Worm (Caenorhabditis elegans): Measurements from ENCODE around the gene C36A4.4.
"Not testable (repeated sequence)": the region's sequence is repeated elsewhere in the genome, so short reads cannot be mapped to it uniquely, and the experiment has no call there.

The C36A4.4 gene

DNA sequence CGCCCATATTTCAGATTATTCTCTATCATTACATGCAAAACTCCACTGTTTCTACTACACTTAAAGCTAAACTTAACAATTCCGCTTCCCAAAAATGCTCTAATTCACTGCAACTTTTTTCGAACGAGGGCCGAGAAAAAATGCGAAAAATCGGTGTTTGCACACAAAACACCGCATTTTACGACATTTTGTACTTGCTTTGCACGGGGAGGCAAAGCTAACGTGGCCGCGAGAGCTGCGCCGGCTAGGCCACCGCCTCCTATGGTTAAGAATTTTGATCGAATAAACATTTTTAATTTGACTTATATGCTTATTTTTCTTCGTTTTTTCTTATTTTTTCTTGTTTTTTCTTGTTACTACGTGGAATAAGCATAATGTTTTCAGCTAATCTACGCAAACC lies 11.5 kb upstream of the C36A4.4 start:
- TF ChIP-seq ztf-23 (GFP tag; IDR thresholded peaks at IDR 0.05) (peak; percentile 85), klf-2 (GFP tag; conservative IDR thresholded peaks at IDR 0.05) (0 out of 2 replicates have a peak, but pooled peaks have one; percentile 57), flt-1 (GFP tag; IDR thresholded peaks at IDR 0.05) (peak; percentile 72)

DNA sequence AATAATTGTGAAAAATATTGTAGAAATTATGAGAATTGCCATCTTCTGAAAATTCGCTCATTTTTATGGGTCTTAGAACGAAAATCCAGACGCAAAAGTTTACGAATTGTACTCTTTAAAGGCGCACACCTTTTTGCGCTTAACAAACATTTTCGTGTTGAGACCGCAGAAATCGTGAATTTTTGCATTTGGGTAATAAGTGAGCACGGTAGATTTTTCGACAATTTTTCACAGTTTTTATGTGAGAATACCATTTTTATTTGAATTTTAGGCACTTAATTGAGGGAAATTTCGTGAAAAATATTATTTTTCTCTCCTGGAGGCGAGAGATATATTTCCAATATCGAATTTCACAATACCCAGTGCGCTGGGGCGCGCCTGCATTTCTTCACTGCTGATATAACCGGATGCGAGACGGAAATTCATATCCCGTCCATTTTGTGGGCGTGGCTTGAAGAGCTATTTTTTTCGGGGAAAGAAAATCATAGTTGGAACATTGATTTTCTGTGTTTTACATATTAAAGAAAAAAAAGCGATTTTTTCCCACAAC lies 8.7 kb upstream of the C36A4.4 start, which contains the start of gene cyp-25A4:
Gene cyp-25A4 (minus strand): TSS at position 51 of the 550 bp plus-strand sequence.
- TF ChIP-seq flt-1 (GFP tag; IDR thresholded peaks at IDR 0.05): 0 out of 2 replicates have a peak, but pooled peaks have one; percentile 36

DNA sequence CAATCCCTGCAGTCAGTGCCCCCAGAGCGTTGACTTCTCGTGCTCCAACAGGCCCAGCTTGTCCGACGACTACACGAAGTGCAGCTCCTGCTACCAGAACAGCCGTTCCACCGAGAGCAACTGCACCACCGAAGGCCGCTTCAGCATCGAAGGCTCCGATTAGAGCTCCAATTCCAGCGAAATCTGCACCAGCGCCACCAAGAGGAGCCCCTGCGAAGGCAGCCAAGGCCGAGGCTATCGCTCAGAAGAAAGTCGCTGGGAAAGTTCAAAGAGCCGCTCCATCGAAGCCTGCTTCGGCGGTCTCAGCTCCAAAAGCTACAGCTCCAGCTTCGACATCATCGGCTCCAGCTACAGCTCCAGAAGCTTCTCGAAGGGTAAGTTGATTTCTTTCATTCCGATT lies 2.3 kb upstream of the C36A4.4 start:
- 0 out of 2 replicates have a peak, but pooled peaks have one; percentile 13 for TF ChIP-seq T22C8.4 (GFP tag; IDR thresholded peaks at IDR 0.05)

DNA sequence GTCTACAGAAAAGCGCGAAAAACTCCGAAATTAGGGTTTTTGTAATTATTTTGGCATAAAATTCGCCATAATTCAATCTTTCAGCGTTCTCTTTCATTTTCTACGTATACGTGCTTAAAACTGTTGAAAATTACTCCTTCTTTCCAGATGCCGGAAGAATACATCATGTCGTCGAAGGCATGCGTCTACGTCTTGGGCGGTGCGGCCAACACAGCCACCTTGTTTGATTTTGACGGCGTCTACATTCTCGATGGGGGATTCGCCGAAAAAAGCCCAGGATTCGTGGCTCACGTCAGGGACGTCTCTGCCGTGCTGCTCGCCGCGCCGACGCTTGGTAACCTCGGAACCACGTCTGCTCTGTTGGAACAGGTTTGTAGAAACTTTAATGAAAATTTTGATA lies 1.3 kb upstream of the C36A4.4 start, which contains the start of gene maph-1.3:
Gene maph-1.3 (plus strand): TSS at position 148 of the 400 bp plus-strand sequence.
- TF ChIP-seq tab-1, ztf-23, ztf-29 (GFP tag; IDR thresholded peaks at IDR 0.05): not testable (repeated sequence)

DNA sequence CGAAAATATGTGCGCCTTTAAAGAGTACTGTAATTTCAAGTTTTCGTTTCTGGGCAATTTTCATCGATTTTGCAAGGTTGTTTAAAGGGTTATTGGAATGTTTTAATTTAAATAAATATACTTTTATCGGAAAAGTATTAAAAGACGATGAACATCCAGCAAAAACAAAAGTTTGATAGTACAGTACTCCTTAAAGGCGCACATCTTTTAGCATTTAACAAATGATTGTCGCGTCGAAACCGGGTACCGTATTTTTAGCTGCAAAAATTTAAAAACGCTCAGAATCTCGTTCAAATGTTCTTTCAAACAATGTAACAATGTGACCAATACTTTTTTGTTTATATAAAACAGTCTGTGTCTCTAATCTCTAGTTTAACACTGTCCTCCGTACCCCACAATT lies 3.1 kb downstream of the C36A4.4 start, which contains the start of gene C36A4.11:
Gene C36A4.11 (plus strand): TSS at position 301 of the 400 bp plus-strand sequence.
- TF ChIP-seq T22C8.4 (GFP tag; IDR thresholded peaks at IDR 0.05); med-1 (GFP tag; optimal IDR thresholded peaks at IDR 0.05; ENCODE audit: insufficient read depth); flt-1 (GFP tag; IDR thresholded peaks at IDR 0.05): not testable (repeated sequence)

DNA sequence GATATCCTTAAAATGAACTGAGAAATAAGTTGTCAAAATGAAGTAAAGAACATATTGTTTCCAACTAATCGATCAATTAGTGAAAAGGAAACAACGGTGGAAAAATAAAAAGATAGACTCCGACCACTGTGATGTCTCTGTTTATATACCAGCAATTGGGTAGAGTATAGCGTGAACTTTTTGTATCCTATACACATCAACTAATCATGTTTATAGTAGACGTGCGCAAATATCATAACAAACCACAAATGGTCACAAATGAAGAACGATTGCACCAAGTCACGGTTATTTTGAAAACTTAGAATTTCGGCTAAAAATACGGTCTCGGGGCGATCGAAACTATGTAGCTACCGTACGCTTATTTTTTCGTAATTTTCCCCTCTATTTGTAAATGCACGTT lies 3.8 kb downstream of the C36A4.4 start, which contains the start of gene cyp-25A3:
Gene cyp-25A3 (minus strand): TSS at position 101 of the 400 bp plus-strand sequence.
- no peak for TF ChIP-seq tab-1 (GFP tag; IDR thresholded peaks at IDR 0.05)
- TF ChIP-seq ztf-23 (GFP tag; IDR thresholded peaks at IDR 0.05): no peak
- TF ChIP-seq med-1 (GFP tag; optimal IDR thresholded peaks at IDR 0.05; ENCODE audit: insufficient read depth): no peak
- TF ChIP-seq ref-1 (GFP tag; conservative IDR thresholded peaks at IDR 0.05): no peak
- TF ChIP-seq ztf-29 (GFP tag; IDR thresholded peaks at IDR 0.05): no peak

DNA sequence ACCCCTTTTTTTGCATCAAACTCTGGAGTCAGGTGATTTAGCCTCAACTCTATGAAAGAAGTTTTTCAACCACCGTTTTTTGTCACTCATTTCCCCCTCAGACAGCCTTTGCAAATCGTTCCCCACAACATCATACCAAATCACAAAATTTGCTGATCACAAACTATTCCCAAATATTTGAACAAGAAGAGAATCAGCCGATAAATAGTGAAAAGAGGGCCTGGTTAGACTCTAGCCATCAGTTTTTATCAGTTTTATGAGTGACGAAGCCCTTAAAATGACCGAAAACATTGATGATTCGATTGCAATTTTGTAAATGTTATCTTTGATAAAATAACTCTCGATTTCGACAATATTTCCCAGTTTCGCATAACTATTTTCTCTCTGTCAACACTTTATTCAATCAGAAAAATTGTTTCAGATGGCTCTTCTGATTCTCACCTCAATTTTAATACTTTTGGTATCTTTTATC lies 8.6 kb downstream of the C36A4.4 start, which contains the start of gene cyp-25A2:
Gene cyp-25A2 (plus strand): TSS at position 422 of the 472 bp plus-strand sequence.
- TF ChIP-seq tab-1 (GFP tag; IDR thresholded peaks at IDR 0.05) (no peak), klf-2 (GFP tag; conservative IDR thresholded peaks at IDR 0.05) (no peak), T22C8.4 (GFP tag; IDR thresholded peaks at IDR 0.05) (no peak), cog-1 (tag; optimal IDR thresholded peaks at IDR 0.05) (no peak), med-1 (GFP tag; optimal IDR thresholded peaks at IDR 0.05; ENCODE audit: insufficient read depth) (no peak), ztf-29 (GFP tag; IDR thresholded peaks at IDR 0.05) (no peak), ztf-23 (GFP tag; IDR thresholded peaks at IDR 0.05) (no peak), flt-1 (GFP tag; IDR thresholded peaks at IDR 0.05) (no peak), ref-1 (GFP tag; conservative IDR thresholded peaks at IDR 0.05) (no peak)

DNA sequence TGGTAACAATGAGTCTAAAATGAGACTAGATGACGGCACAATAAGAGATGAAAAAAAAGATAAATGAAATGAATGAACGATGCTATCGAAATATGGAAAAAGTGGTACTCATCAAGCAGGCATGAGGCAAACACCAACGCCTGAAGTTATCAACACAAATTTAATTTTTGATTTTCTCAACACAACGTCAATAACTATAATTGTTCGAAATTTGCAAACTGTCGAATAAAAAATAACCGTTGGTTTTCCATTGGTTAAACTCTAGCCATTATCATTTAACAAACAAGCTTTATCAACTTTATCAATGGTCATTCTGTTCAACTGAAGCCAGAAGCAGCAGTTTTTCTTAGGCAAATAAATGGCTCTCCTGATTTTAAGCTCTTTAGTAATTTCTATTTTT lies 11.1 kb downstream of the C36A4.4 start, which contains the start of gene cyp-25A1:
Gene cyp-25A1 (plus strand): TSS at position 301 of the 400 bp plus-strand sequence.
- TF ChIP-seq klf-2 (GFP tag; conservative IDR thresholded peaks at IDR 0.05): no peak
- TF ChIP-seq cog-1 (tag; optimal IDR thresholded peaks at IDR 0.05): no peak
- no peak for TF ChIP-seq ztf-23 (GFP tag; IDR thresholded peaks at IDR 0.05)
- no peak for TF ChIP-seq tab-1 (GFP tag; IDR thresholded peaks at IDR 0.05)
- TF ChIP-seq flt-1 (GFP tag; IDR thresholded peaks at IDR 0.05): no peak
- TF ChIP-seq T22C8.4 (GFP tag; IDR thresholded peaks at IDR 0.05): no peak
- TF ChIP-seq ref-1 (GFP tag; conservative IDR thresholded peaks at IDR 0.05): no peak

DNA sequence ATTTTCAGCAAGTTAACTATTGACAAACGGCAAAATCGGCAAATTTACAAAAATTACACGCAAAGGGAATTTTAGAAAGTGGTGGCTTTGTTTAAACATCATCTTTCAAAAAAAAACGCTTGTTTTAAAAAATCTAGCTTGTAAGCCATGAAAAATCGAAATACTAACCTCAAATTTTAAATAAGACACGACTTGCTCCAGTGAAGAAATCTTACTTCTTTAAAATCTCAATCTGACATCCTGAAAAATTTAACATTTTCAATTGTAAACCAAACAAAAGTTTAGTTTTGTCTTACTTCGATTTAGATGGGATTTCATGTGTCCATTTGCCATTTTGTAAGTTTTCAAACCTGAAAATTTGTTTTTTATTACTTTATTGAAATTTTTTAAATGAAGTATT lies 11.6 kb downstream of the C36A4.4 start:
- TF ChIP-seq tab-1 (GFP tag; IDR thresholded peaks at IDR 0.05) (no peak), ztf-29 (GFP tag; IDR thresholded peaks at IDR 0.05) (no peak), klf-2 (GFP tag; conservative IDR thresholded peaks at IDR 0.05) (no peak), ref-1 (GFP tag; conservative IDR thresholded peaks at IDR 0.05) (no peak), flt-1 (GFP tag; IDR thresholded peaks at IDR 0.05) (no peak), ztf-23 (GFP tag; IDR thresholded peaks at IDR 0.05) (no peak), med-1 (GFP tag; optimal IDR thresholded peaks at IDR 0.05; ENCODE audit: insufficient read depth) (no peak), cog-1 (tag; optimal IDR thresholded peaks at IDR 0.05) (no peak), T22C8.4 (GFP tag; IDR thresholded peaks at IDR 0.05) (no peak)

DNA sequence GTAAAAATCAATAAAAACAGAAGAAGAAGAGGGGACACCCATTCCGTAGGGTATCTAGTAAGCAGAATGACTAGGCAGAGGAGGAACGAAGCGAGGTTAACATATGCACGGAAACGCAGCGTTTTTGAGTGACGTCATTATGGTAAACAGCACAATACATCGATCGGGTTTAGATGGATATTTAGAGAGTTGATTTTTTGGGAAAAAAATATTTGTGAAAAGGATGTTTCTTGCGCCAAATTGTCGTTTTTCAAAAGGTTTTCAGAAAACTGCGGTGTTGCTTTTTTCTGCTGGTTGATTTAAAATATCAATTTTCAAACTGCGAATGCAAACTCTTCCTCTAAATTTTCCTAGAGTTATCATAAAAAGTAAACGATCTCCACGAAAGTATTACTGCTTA lies 12.0 kb downstream of the C36A4.4 start, which contains the start of gene C36A4.10:
Gene C36A4.10 (minus strand): TSS at position 101 of the 400 bp plus-strand sequence.
- TF ChIP-seq ref-1 (GFP tag; conservative IDR thresholded peaks at IDR 0.05) (no peak), flt-1 (GFP tag; IDR thresholded peaks at IDR 0.05) (no peak), cog-1 (tag; optimal IDR thresholded peaks at IDR 0.05) (no peak), klf-2 (GFP tag; conservative IDR thresholded peaks at IDR 0.05) (no peak), T22C8.4 (GFP tag; IDR thresholded peaks at IDR 0.05) (no peak)

DNA sequence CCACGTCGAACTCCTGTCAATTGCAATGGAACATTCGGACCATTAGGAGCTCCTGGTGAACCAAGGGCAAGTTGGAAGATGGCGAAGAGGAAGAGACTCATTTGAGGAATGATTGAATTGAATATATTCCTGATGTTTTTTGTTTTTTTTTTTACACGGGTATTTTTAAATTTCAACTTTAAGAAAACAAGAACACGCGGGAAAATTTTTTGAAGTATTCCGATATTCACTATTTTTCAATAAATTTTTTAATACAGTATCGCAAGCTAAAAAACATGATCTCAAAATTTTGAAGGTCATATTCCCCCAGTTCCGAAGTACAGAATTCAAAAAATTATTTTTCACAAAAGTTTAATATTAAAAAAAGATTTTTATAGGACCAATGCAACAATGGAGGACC lies 14.3 kb downstream of the C36A4.4 start, which contains the start of gene cnnm-5:
Gene cnnm-5 (minus strand): TSS at position 101 of the 400 bp plus-strand sequence.
- TF ChIP-seq flt-1 (GFP tag; IDR thresholded peaks at IDR 0.05) (no peak), med-1 (GFP tag; optimal IDR thresholded peaks at IDR 0.05; ENCODE audit: insufficient read depth) (no peak), ref-1 (GFP tag; conservative IDR thresholded peaks at IDR 0.05) (no peak), ztf-23 (GFP tag; IDR thresholded peaks at IDR 0.05) (no peak), klf-2 (GFP tag; conservative IDR thresholded peaks at IDR 0.05) (no peak), cog-1 (tag; optimal IDR thresholded peaks at IDR 0.05) (no peak), T22C8.4 (GFP tag; IDR thresholded peaks at IDR 0.05) (no peak), ztf-29 (GFP tag; IDR thresholded peaks at IDR 0.05) (no peak), tab-1 (GFP tag; IDR thresholded peaks at IDR 0.05) (no peak)
